Worm (Caenorhabditis elegans) whole organism, young adult: Measurements from ENCODE around the gene fbxc-26.

ENCODE experiments used
- B0261.1 ChIP-seq: sonication (generic microtip); optimal IDR thresholded peaks from 2 replicates; lab custom pipeline; 2016; ENCODE audit warnings: mild to moderate bottlenecking, missing genetic modification characterization, moderate library complexity, missing compliant biosample characterization
- F10E7.11 ChIP-seq: sonication (generic microtip); optimal IDR thresholded peaks from 2 replicates; lab custom pipeline; 2017; ENCODE audit warnings: mild to moderate bottlenecking, missing genetic modification characterization, moderate library complexity, missing compliant biosample characterization
- F23B12.7 ChIP-seq: sonication (generic microtip); optimal IDR thresholded peaks from 2 replicates; lab custom pipeline; 2017; ENCODE audit warnings: missing genetic modification characterization, mild to moderate bottlenecking, missing compliant biosample characterization, antibody characterized with exemption, moderate library complexity; ENCODE audit not compliant: insufficient read depth
- F52B5.7 ChIP-seq: sonication (generic microtip); optimal IDR thresholded peaks from 2 replicates; lab custom pipeline; 2016; ENCODE audit warnings: mild to moderate bottlenecking, missing genetic modification characterization, missing compliant biosample characterization
- F55B11.4 ChIP-seq: sonication (generic microtip); optimal IDR thresholded peaks from 2 replicates; lab custom pipeline; 2016; ENCODE audit warnings: missing compliant biosample characterization, missing genetic modification characterization, borderline replicate concordance; ENCODE audit not compliant: insufficient read depth
- Y56A3A.18 ChIP-seq: fragments of 200-800 bp; sonication (Bioruptor generic); IDR thresholded peaks from 2 replicates; pipeline ENCODE4 v1.3.6; 2022; ENCODE audit warnings: missing genetic modification reagents, missing genetic modification characterization, missing compliant biosample characterization
- Y95B8A.8 ChIP-seq: fragments of 200-800 bp; sonication (Bioruptor generic); IDR thresholded peaks from 2 replicates; pipeline ENCODE4 v1.3.6; 2022; ENCODE audit warnings: missing genetic modification reagents, missing genetic modification characterization, missing compliant biosample characterization
- akir-1 ChIP-seq: fragments of 200-800 bp; sonication (Bioruptor generic); optimal IDR thresholded peaks from 2 replicates; lab custom pipeline; 2018; ENCODE audit warnings: mild to moderate bottlenecking, missing genetic modification characterization, moderate library complexity, missing compliant biosample characterization
- attf-3 ChIP-seq: fragments of 200-800 bp; sonication (Bioruptor generic); conservative IDR thresholded peaks from 2 replicates; pipeline ENCODE4 v1.3.6; 2022; ENCODE audit warnings: missing genetic modification reagents, missing genetic modification characterization, missing compliant biosample characterization
- attf-6 ChIP-seq: fragments of 200-800 bp; sonication (Bioruptor generic); IDR thresholded peaks from 2 replicates; pipeline ENCODE4 v1.3.6; 2022; ENCODE audit warnings: missing genetic modification reagents, missing genetic modification characterization, missing compliant biosample characterization
- bed-2 ChIP-seq: fragments of 200-800 bp; sonication (Bioruptor generic); IDR thresholded peaks from 2 replicates; pipeline ENCODE4 v1.3.6; 2022; ENCODE audit warnings: missing genetic modification reagents, missing genetic modification characterization, missing compliant biosample characterization
- cebp-1 ChIP-seq, 2 experiments: fragments of 200-800 bp in 1 of 2; sonication (Bioruptor generic) in 1 of 2; sonication (generic microtip) in 1 of 2; IDR thresholded peaks in 1 of 2; optimal IDR thresholded peaks in 1 of 2; 2 replicates each; pipeline versions ENCODE4 v1.3.6 to Lab custom; 2017 to 2022; ENCODE audit warnings: missing compliant biosample characterization in 2 of 2, missing genetic modification characterization in 2 of 2, mild to moderate bottlenecking in 1 of 2, missing genetic modification reagents in 1 of 2, moderate library complexity in 1 of 2
- ceh-27 ChIP-seq: fragments of 200-800 bp; sonication (Bioruptor generic); optimal IDR thresholded peaks from 2 replicates; lab custom pipeline; 2018; ENCODE audit warnings: mild to moderate bottlenecking, missing genetic modification characterization, moderate library complexity, missing compliant biosample characterization
- ceh-58 ChIP-seq: fragments of 200-800 bp; sonication (Bioruptor generic); IDR thresholded peaks from 2 replicates; pipeline ENCODE4 v1.3.6; 2022; ENCODE audit warnings: missing genetic modification characterization, missing compliant biosample characterization
- ceh-79 ChIP-seq: sonication (generic microtip); optimal IDR thresholded peaks from 2 replicates; lab custom pipeline; 2017; ENCODE audit warnings: mild to moderate bottlenecking, missing genetic modification characterization, missing compliant biosample characterization
- dox-1 ChIP-seq: fragments of 200-800 bp; sonication (Bioruptor generic); IDR thresholded peaks from 2 replicates; pipeline ENCODE4 v1.3.6; 2022; ENCODE audit warnings: missing genetic modification reagents, missing genetic modification characterization, missing compliant biosample characterization
- efl-1 ChIP-seq: fragments of 150-350 bp; optimal IDR thresholded peaks from 2 replicates; lab custom pipeline; 2014; ENCODE audit warnings: missing biosample characterization, missing genetic modification reagents, missing genetic modification characterization
- him-1 ChIP-seq: sonication (generic microtip); optimal IDR thresholded peaks from 2 replicates; lab custom pipeline; 2016; ENCODE audit warnings: missing genotype, missing genetic modification reagents, missing genetic modification characterization, missing compliant biosample characterization
- let-526 ChIP-seq: fragments of 200-800 bp; sonication (Bioruptor generic); IDR thresholded peaks from 2 replicates; pipeline ENCODE4 v1.3.6; 2022; ENCODE audit warnings: missing genetic modification reagents, missing genetic modification characterization, missing compliant biosample characterization
- lir-1 ChIP-seq: fragments of 200-800 bp; sonication (Bioruptor generic); conservative IDR thresholded peaks from 2 replicates; pipeline ENCODE4 v1.3.6; 2022; ENCODE audit warnings: missing genetic modification reagents, missing genetic modification characterization, missing compliant biosample characterization
- lsl-1 ChIP-seq: fragments of 200-800 bp; sonication (Bioruptor generic); optimal IDR thresholded peaks from 2 replicates; lab custom pipeline; 2018; ENCODE audit warnings: mild to moderate bottlenecking, missing genetic modification characterization, moderate library complexity, missing compliant biosample characterization
- lsy-27 ChIP-seq: sonication (generic microtip); optimal IDR thresholded peaks from 2 replicates; lab custom pipeline; 2017; ENCODE audit warnings: missing genetic modification characterization, mild to moderate bottlenecking, missing compliant biosample characterization, antibody characterized with exemption, missing genotype, borderline replicate concordance; ENCODE audit not compliant: insufficient read depth
- mes-4 ChIP-seq: sonication (generic microtip); optimal IDR thresholded peaks from 2 replicates; lab custom pipeline; 2016; ENCODE audit warnings: missing genotype, missing genetic modification characterization, missing compliant biosample characterization
- mxl-1 ChIP-seq: sonication (generic microtip); optimal IDR thresholded peaks from 2 replicates; lab custom pipeline; 2016; ENCODE audit warnings: missing genetic modification characterization, missing compliant biosample characterization
- nfya-2 ChIP-seq: fragments of 200-800 bp; sonication (Bioruptor generic); IDR thresholded peaks from 2 replicates; pipeline ENCODE4 v1.3.6; 2022; ENCODE audit warnings: missing genetic modification reagents, missing genetic modification characterization, missing compliant biosample characterization
- nfyb-1 ChIP-seq: fragments of 200-800 bp; sonication (Bioruptor generic); IDR thresholded peaks from 2 replicates; pipeline ENCODE4 v1.3.6; 2022; ENCODE audit warnings: missing genetic modification reagents, missing genetic modification characterization, missing compliant biosample characterization
- nhr-179 ChIP-seq: sonication (generic microtip); optimal IDR thresholded peaks from 2 replicates; lab custom pipeline; 2016; ENCODE audit warnings: mild to moderate bottlenecking, missing genetic modification characterization, missing compliant biosample characterization
- rpc-1 ChIP-seq, 2 experiments: fragments of 150-350 bp in 1 of 2; sonication (generic microtip) in 1 of 2; optimal IDR thresholded peaks; 2 replicates each; lab custom pipeline; 2014 to 2018; ENCODE audit warnings: missing biosample characterization in 1 of 2, missing genetic modification characterization in 1 of 2, missing genetic modification reagents in 1 of 2, missing genotype in 1 of 2
- snpc-1.1 ChIP-seq: sonication (generic microtip); optimal IDR thresholded peaks from 2 replicates; lab custom pipeline; 2017; ENCODE audit warnings: missing genetic modification characterization, mild to moderate bottlenecking, missing compliant biosample characterization, antibody characterized with exemption, moderate library complexity, missing genotype, missing genetic modification reagents; ENCODE audit not compliant: insufficient read depth
- snpc-3.4 ChIP-seq: sonication (generic microtip); optimal IDR thresholded peaks from 2 replicates; lab custom pipeline; 2017; ENCODE audit warnings: missing genetic modification characterization, mild to moderate bottlenecking, missing compliant biosample characterization, antibody characterized with exemption, moderate library complexity, missing genotype, missing genetic modification reagents
- tbp1 ChIP-seq: fragments of 200-800 bp; sonication (Bioruptor generic); optimal IDR thresholded peaks from 2 replicates; lab custom pipeline; 2018; ENCODE audit warnings: mild to moderate bottlenecking, missing genetic modification characterization, missing compliant biosample characterization
- ztf-3 ChIP-seq: fragments of 200-800 bp; sonication (Bioruptor generic); optimal IDR thresholded peaks from 2 replicates; lab custom pipeline; 2018; ENCODE audit warnings: mild to moderate bottlenecking, missing genetic modification characterization, missing compliant biosample characterization

Gene fbxc-26

DNA sequence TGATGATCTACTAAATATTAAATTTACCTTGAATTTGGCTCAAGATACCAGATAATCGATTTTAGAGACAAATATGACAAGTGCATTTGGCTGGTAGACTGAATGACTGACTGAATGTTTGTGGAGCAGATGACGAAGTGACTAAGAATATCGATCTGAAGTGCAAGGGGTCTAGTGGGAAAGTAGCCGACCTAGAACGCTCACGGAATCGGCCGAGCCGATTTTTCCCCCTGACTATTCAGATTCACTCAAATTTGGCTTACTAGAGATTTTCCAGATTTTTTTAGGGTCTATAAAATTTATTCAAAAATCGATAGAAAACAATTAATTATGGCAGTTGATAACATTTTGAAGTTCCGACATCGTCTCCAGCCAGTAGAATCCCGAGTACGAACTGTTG is at the start of gene fbxc-26:
Gene fbxc-26, minus strand, starts transcription at position 101 of the 400 bp plus-strand sequence.
- no peak for TF ChIP-seq Y95B8A.8 (GFP tag; lab: Robert Waterston, UW)
- TF ChIP-seq mes-4 (tag; lab: Kevin White, UChicago): no peak
- TF ChIP-seq F10E7.11 (tag; lab: Kevin White, UChicago): no peak
- no peak for TF ChIP-seq F23B12.7 (tag; lab: Kevin White, UChicago)
- TF ChIP-seq lsl-1 (GFP tag; lab: Kevin White, UChicago): no peak
- TF ChIP-seq akir-1 (GFP tag; lab: Kevin White, UChicago): no peak
- no peak for TF ChIP-seq ceh-79 (tag; lab: Kevin White, UChicago)
- TF ChIP-seq mxl-1 (tag; lab: Kevin White, UChicago): no peak
- TF ChIP-seq, all 124 proteins: peak for 0

DNA sequence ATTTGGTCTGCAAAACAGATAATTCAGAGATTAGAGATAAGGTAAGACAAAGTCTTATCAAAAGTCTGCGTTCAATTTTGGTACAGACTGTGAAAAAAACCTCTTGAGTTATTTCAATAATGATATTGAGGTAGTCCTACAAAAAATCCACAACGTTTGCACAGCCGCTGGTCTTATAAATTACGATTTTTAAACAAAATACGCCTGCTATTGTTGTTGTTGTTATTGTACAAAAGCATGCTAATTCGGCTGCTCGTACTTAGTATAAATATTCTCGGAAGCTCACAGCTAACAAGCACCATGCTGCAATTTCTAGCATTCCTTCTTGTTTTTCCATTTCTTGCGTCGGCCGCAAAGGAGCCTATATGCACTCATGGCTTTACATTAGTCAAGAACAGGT is 49.8 kb upstream of the fbxc-26 start, which contains the start of gene clec-19:
Gene clec-19, plus strand, starts transcription at position 301 of the 400 bp plus-strand sequence.
- TF ChIP-seq F52B5.7 (tag; lab: Kevin White, UChicago) (no peak), let-526 (GFP tag; lab: Robert Waterston, UW) (no peak), ceh-27 (GFP tag; lab: Kevin White, UChicago) (no peak), lir-1 (no peak), nfyb-1 (GFP tag; lab: Robert Waterston, UW) (no peak), ceh-58 (no peak), attf-6 (GFP tag; lab: Robert Waterston, UW) (no peak)
- TF ChIP-seq, all 124 proteins: peak for 0

DNA sequence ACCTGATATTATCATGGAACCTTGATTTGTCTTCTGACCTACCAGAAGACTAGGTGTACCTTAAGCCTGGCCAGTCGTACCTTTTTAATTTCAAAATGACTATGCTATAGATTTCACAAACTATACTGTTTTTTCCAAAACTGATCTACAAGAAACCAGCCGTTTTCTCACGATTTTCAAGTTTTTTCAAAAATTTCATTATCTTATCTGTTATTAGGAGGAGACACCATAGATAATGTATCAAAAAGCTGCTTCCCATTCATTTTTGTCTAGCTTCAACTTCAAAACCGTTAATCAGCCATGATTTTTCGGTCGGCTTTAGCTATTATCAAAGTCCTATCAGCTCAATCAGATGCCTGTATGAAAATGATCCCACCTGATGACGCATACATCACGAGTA is 48.1 kb upstream of the fbxc-26 start, which contains the start of gene F36H5.12:
Gene F36H5.12, plus strand, starts transcription at position 301 of the 400 bp plus-strand sequence.
- no peak for TF ChIP-seq Y56A3A.18
- TF ChIP-seq snpc-3.4 (tag; lab: Kevin White, UChicago): no peak
- TF ChIP-seq dox-1 (GFP tag; lab: Robert Waterston, UW): no peak
- no peak for TF ChIP-seq rpc-1 (optimal IDR thresholded peaks at IDR 0.05; lab: Kevin White, UChicago)
- TF ChIP-seq rpc-1 (tag; optimal IDR thresholded peaks at IDR 0.05; lab: Kevin White, UChicago): no peak
- TF ChIP-seq nfya-2 (GFP tag; lab: Robert Waterston, UW): no peak
- TF ChIP-seq nhr-179 (tag; lab: Kevin White, UChicago): no peak
- no peak for TF ChIP-seq lsy-27
- TF ChIP-seq let-526 (GFP tag; lab: Robert Waterston, UW): no peak
- no peak for TF ChIP-seq B0261.1 (tag; lab: Kevin White, UChicago)
- no peak for TF ChIP-seq attf-3
- no peak for TF ChIP-seq ztf-3 (GFP tag; lab: Kevin White, UChicago)
- TF ChIP-seq him-1 (tag; lab: Kevin White, UChicago): no peak
- no peak for TF ChIP-seq F55B11.4
- no peak for TF ChIP-seq cebp-1 (GFP tag; IDR thresholded peaks at IDR 0.05; lab: Robert Waterston, UW)
- no peak for TF ChIP-seq cebp-1 (tag; optimal IDR thresholded peaks at IDR 0.05; lab: Kevin White, UChicago)
- TF ChIP-seq bed-2 (GFP tag; lab: Robert Waterston, UW): no peak
- no peak for TF ChIP-seq ceh-79 (tag; lab: Kevin White, UChicago)
- no peak for TF ChIP-seq efl-1
- no peak for TF ChIP-seq snpc-1.1 (tag; lab: Kevin White, UChicago)
- TF ChIP-seq tbp1: no peak

DNA sequence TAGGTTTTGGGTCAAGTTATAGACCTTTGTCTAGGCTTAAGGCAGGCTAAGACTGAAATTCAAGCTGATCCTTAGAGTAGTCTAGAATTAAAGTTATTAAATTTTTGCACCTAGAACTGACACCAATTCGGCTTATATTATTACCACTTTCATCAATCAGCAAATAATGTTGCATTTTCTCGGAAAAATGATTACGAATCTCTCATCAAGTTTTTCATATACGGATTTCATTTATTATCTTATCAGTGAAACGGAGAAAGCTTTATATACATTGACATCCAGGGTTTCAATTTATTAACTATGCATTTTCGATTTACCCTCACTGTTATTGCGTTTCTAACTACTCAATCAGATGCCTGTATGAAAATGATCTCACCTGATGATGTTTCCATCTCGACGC is 46.8 kb upstream of the fbxc-26 start, which contains the start of gene K07G6.1:
Gene K07G6.1, plus strand, starts transcription at position 301 of the 400 bp plus-strand sequence.
- TF ChIP-seq nfyb-1 (GFP tag; lab: Robert Waterston, UW): no peak
